Worm (Caenorhabditis elegans) whole organism, early embryonic: ENCODE data around the gene unc-39.

Source experiments
- B0310.2 ChIP-seq: sonication (generic microtip); optimal IDR thresholded peaks from 2 replicates; lab custom pipeline; 2016; ENCODE audit warnings: mild to moderate bottlenecking, missing genetic modification characterization, missing compliant biosample characterization
- F13C5.2 ChIP-seq: sonication (generic microtip); optimal IDR thresholded peaks from 2 replicates; lab custom pipeline; 2017; ENCODE audit warnings: mild to moderate bottlenecking, missing genetic modification characterization, inconsistent platforms, missing compliant biosample characterization
- aly-1 ChIP-seq: sonication (generic microtip); optimal IDR thresholded peaks from 2 replicates; lab custom pipeline; 2016; ENCODE audit warnings: missing genetic modification characterization, missing compliant biosample characterization
- ama-1 ChIP-seq: fragments of 150-350 bp; optimal IDR thresholded peaks from 2 replicates; lab custom pipeline; 2014
- ceh-13 ChIP-seq: fragments of 200-800 bp; sonication (Bioruptor generic); optimal IDR thresholded peaks from 2 replicates; lab custom pipeline; 2018; ENCODE audit warnings: mild to moderate bottlenecking, missing genetic modification characterization, missing compliant biosample characterization
- ceh-36 ChIP-seq: sonication (generic microtip); optimal IDR thresholded peaks from 2 replicates; lab custom pipeline; 2016; ENCODE audit warnings: missing genetic modification characterization, inconsistent platforms, missing compliant biosample characterization
- ets-7 ChIP-seq: sonication (generic microtip); optimal IDR thresholded peaks from 2 replicates; lab custom pipeline; 2016; ENCODE audit warnings: missing genotype, missing genetic modification characterization, missing compliant biosample characterization
- flt-1 ChIP-seq: fragments of 200-800 bp; sonication (Bioruptor generic); IDR thresholded peaks from 2 replicates; pipeline ENCODE4 v1.3.6; 2022; ENCODE audit warnings: missing genetic modification characterization, missing compliant biosample characterization
- hmbx-1 ChIP-seq: sonication (generic microtip); optimal IDR thresholded peaks from 2 replicates; lab custom pipeline; 2016; ENCODE audit warnings: mild to moderate bottlenecking, missing genetic modification characterization, missing compliant biosample characterization
- hmg-4 ChIP-seq: fragments of 200-800 bp; sonication (Bioruptor generic); optimal IDR thresholded peaks from 2 replicates; lab custom pipeline; 2018; ENCODE audit warnings: mild to moderate bottlenecking, missing genetic modification characterization, missing compliant biosample characterization
- hnd-1 ChIP-seq: sonication (generic microtip); optimal IDR thresholded peaks from 2 replicates; lab custom pipeline; 2016; ENCODE audit warnings: missing genetic modification characterization, missing compliant biosample characterization
- pes-1 ChIP-seq: fragments of 200-800 bp; sonication (Bioruptor generic); IDR thresholded peaks from 2 replicates; pipeline ENCODE4 v1.3.6; 2022; ENCODE audit warnings: missing genetic modification reagents, missing genetic modification characterization, missing compliant biosample characterization
- scrt-1 ChIP-seq: fragments of 200-800 bp; sonication (Bioruptor generic); IDR thresholded peaks from 2 replicates; pipeline ENCODE4 v1.3.6; 2022; ENCODE audit warnings: missing genetic modification characterization, missing compliant biosample characterization
- sea-1 ChIP-seq: fragments of 200-800 bp; sonication (Bioruptor generic); conservative IDR thresholded peaks from 2 replicates; pipeline ENCODE4 v1.3.6; 2022; ENCODE audit warnings: missing genetic modification characterization, missing compliant biosample characterization
- tbx-11 ChIP-seq: fragments of 200-800 bp; sonication (Bioruptor generic); IDR thresholded peaks from 2 replicates; pipeline ENCODE4 v1.3.6; 2022; ENCODE audit warnings: missing genetic modification characterization, missing compliant biosample characterization
- tbx-37 ChIP-seq: fragments of 200-800 bp; sonication (Bioruptor generic); conservative IDR thresholded peaks from 2 replicates; pipeline ENCODE4 v1.3.6; 2022; ENCODE audit warnings: missing genetic modification reagents, missing genetic modification characterization, missing compliant biosample characterization
- tra-4 ChIP-seq: sonication (generic microtip); optimal IDR thresholded peaks from 2 replicates; lab custom pipeline; 2017; ENCODE audit warnings: missing genetic modification characterization, missing compliant biosample characterization

Gene unc-39

DNA sequence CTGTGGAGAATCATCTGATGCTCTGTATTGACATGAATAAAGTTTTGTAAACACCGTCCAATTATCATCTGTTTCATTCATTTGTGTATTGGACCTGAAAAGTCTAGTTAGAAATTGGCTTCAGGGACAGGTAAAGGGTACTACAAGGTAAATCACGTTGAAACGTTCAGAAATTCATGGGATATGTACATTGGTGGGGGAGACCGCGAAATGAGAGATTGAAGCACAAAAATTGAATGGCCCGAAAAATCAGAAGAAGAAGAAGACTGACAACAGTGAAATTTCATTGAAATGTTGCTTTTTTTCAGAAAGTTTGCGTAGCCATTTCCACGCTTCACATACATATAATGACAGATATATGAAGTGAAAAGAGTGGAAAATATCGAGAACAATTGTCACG, 6.1 kb downstream of the unc-39 start, which contains the start of gene npr-43:
Gene npr-43, minus strand, starts transcription at position 101 of the 400 bp plus-strand sequence.
- TF ChIP-seq hmg-4 (no peak), tbx-37 (no peak), aly-1 (tag; lab: Kevin White, UChicago) (no peak), flt-1 (no peak), ceh-13 (no peak)

DNA sequence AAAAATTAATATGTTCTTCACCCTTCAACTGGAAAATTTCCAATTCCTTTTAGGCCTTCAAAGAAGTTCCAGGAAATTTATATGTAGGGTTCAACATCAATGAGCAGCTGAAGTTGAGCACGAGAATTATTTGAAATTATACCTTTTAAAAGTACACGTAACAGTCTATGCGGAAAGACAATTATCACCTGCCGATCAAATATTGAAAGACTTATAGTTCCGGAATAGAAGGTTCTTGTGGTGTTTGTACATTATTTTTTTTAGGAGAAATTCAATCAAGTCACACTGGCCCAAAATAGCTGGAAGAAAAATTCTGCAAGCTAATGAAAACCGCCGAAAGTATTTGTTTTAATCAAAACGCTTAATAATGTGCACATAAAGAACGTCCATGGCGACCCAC, 7.4 kb downstream of the unc-39 start:
- TF ChIP-seq B0310.2 (tag; lab: Kevin White, UChicago) (no peak), hmg-4 (no peak), ets-7 (tag; lab: Kevin White, UChicago) (no peak)

DNA sequence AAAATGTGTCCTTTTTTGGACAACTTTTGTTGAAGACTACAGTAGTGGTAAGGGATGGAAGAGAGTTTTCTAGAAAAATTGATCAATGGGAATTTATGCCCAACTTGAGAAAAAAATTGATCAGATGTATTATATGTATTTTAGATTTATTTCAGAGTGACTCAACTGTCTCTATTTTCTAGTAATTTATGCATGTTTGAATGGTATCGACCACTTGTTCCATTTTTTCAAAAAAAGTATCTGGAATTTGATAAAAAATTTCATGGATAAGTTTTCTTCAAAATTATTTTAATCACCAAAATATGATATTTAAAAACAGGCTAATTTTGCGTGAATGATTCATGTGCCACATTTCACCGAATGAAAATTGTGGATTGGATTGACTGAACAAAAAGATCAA, 19.0 kb downstream of the unc-39 start, which contains the start of gene C15H11.10:
Gene C15H11.10, plus strand, starts transcription at position 301 of the 400 bp plus-strand sequence.
- no peak for TF ChIP-seq hnd-1 (tag; lab: Kevin White, UChicago)
- no peak for TF ChIP-seq tbx-11
- TF ChIP-seq ceh-13: no peak
- TF ChIP-seq F13C5.2: no peak
- TF ChIP-seq hmg-4: no peak
- no peak for TF ChIP-seq ceh-36 (tag; lab: Kevin White, UChicago)
- no peak for TF ChIP-seq tra-4 (tag; lab: Kevin White, UChicago)
- TF ChIP-seq ets-7 (tag; lab: Kevin White, UChicago): no peak
- no peak for TF ChIP-seq sea-1 (GFP tag; lab: Robert Waterston, UW)
- TF ChIP-seq pes-1 (GFP tag; lab: Robert Waterston, UW): no peak
- TF ChIP-seq aly-1 (tag; lab: Kevin White, UChicago): no peak
- no peak for TF ChIP-seq B0310.2 (tag; lab: Kevin White, UChicago)
- TF ChIP-seq ama-1 (lab: Kevin White, UChicago): no peak
- TF ChIP-seq tbx-37: no peak
- TF ChIP-seq hmbx-1: no peak
- no peak for TF ChIP-seq flt-1
- TF ChIP-seq scrt-1 (GFP tag; lab: Robert Waterston, UW): no peak

DNA sequence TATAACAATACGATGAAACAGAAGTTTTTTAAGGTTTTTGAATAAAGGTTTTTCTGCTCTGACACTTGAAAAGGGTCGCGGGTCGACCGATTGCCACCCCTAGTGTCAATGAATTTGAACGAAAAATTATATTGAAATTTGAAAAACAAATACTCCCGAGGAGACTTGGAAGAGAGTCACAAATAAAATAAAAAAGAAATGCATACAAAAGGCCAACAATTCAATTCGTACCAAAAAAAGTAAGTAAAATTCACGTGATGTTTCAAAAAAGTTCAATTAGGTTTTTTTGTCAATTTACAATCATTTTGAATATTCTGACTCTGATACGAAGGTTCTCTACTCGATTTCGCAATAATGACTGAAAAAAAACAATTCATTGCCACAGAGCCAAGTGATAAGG, 20.6 kb downstream of the unc-39 start, which contains the start of gene C15H11.1:
Gene C15H11.1, plus strand, starts transcription at position 301 of the 400 bp plus-strand sequence.
- TF ChIP-seq B0310.2 (tag; lab: Kevin White, UChicago) (no peak), aly-1 (tag; lab: Kevin White, UChicago) (no peak), scrt-1 (GFP tag; lab: Robert Waterston, UW) (no peak), flt-1 (no peak), hmg-4 (no peak), F13C5.2 (no peak), sea-1 (GFP tag; lab: Robert Waterston, UW) (no peak), tbx-11 (no peak), ama-1 (lab: Kevin White, UChicago) (no peak), ceh-13 (no peak), tra-4 (tag; lab: Kevin White, UChicago) (no peak), hnd-1 (tag; lab: Kevin White, UChicago) (no peak), pes-1 (GFP tag; lab: Robert Waterston, UW) (no peak), ceh-36 (tag; lab: Kevin White, UChicago) (no peak), ets-7 (tag; lab: Kevin White, UChicago) (no peak), tbx-37 (no peak), hmbx-1 (no peak)

DNA sequence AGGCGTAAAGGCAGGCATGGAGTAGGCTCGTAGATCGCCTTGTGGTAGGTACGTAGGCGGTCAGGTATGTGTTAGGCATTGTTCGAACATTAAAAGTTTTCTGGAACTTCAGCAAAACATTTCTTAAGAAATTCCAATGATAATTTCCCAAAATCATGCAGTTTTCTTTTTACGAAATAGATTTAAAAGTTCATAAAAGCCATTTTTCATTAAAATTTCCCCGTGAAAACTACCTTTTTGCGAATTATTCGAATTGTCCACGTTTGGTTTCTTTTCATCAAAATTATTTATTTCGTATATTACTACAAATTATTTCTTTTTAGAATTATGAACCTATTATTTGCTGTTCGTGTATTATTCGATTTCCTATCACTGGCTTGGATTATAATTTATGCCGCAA, 21.9 kb downstream of the unc-39 start, which contains the start of gene C15H11.13:
Gene C15H11.13, plus strand, starts transcription at position 301 of the 400 bp plus-strand sequence.
- TF ChIP-seq hmg-4 (no peak), pes-1 (GFP tag; lab: Robert Waterston, UW) (no peak), ama-1 (lab: Kevin White, UChicago) (no peak), hnd-1 (tag; lab: Kevin White, UChicago) (no peak), sea-1 (GFP tag; lab: Robert Waterston, UW) (no peak), tbx-37 (no peak), tbx-11 (no peak), F13C5.2 (no peak), ceh-13 (no peak), ets-7 (tag; lab: Kevin White, UChicago) (no peak), scrt-1 (GFP tag; lab: Robert Waterston, UW) (no peak), hmbx-1 (no peak), tra-4 (tag; lab: Kevin White, UChicago) (no peak), B0310.2 (tag; lab: Kevin White, UChicago) (no peak), flt-1 (no peak), aly-1 (tag; lab: Kevin White, UChicago) (no peak), ceh-36 (tag; lab: Kevin White, UChicago) (no peak)

DNA sequence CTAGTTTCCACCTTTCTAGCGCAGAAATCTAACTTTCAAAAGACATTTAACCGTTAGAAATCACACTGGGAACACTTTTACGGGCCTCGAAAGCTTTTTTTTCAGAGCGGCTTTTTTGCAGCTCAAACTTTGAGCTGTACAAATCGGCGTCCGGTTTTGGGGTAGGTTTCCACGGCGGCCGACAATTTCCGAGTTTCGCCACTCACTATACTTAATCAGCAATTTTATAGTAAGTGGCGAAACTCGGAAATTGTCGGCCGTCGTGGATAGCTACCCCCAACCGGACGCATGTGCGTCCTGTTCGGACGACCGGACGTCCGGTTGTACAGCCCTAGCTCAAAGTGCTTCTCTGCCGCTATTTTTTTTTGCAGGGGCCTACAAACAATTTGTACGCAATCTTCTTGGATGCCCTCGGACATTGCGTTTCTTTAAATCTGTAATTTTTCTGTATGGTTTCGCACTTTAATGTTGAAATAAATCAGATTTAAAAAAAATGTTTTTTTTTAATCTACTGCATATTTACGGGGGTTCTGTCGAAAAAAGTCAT, 23.3 kb downstream of the unc-39 start:
- TF ChIP-seq F13C5.2 (no peak), hmg-4 (no peak), hmbx-1 (no peak), aly-1 (tag; lab: Kevin White, UChicago) (no peak), tbx-11 (no peak), scrt-1 (GFP tag; lab: Robert Waterston, UW) (no peak), tra-4 (tag; lab: Kevin White, UChicago) (no peak), ceh-36 (tag; lab: Kevin White, UChicago) (no peak), B0310.2 (tag; lab: Kevin White, UChicago) (no peak), ama-1 (lab: Kevin White, UChicago) (no peak)

DNA sequence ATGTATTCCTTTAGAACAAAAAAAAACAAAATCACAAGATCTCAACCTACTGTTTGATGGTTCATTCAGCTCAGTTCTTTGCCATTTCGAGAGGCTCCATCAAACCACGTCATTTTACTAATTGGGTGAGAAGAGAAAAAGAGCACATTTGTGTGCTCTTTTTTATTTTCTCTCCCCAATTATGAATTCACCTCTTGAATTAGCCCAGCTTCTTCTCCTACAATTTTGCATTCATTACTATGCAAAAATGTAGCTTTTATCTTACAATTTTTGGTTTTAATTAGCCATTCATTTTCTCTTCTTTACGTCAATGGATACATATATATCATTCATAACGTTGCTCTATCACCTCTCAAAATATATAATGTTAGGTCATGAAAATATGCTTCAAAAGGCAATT, 32.8 kb downstream of the unc-39 start:
- TF ChIP-seq tra-4 (tag; lab: Kevin White, UChicago) (no peak), ama-1 (lab: Kevin White, UChicago) (no peak), hmbx-1 (no peak), scrt-1 (GFP tag; lab: Robert Waterston, UW) (no peak), flt-1 (no peak), tbx-11 (no peak), ets-7 (tag; lab: Kevin White, UChicago) (no peak), pes-1 (GFP tag; lab: Robert Waterston, UW) (no peak)

DNA sequence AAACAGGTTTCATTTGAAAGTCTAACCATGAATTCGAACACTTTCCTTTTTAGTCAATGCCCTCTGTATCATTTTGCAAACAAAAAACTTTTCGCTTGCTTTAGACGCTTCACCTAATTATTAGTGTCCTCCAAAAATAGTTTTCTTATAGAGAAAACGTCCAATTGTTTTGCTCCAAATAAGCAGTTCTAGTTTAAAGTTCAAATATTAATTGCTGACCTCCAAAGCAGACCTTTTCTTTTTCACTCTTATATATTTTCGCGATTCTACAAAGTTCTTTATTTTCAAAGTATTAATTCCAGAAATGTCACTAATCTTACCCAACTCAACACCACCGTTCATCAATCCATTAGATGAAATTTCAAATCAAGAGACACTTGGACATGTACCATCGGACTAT, 35.9 kb downstream of the unc-39 start, which contains the start of gene gnrr-2:
Gene gnrr-2, plus strand, starts transcription at position 301 of the 400 bp plus-strand sequence.
- TF ChIP-seq hmg-4: no peak
- no peak for TF ChIP-seq F13C5.2
- TF ChIP-seq tbx-37: no peak
- no peak for TF ChIP-seq ceh-36 (tag; lab: Kevin White, UChicago)
- TF ChIP-seq B0310.2 (tag; lab: Kevin White, UChicago): no peak
- TF ChIP-seq tbx-11: no peak
- TF ChIP-seq hmbx-1: no peak
- TF ChIP-seq ama-1 (lab: Kevin White, UChicago): no peak
- TF ChIP-seq scrt-1 (GFP tag; lab: Robert Waterston, UW): no peak
- no peak for TF ChIP-seq tra-4 (tag; lab: Kevin White, UChicago)
- no peak for TF ChIP-seq hnd-1 (tag; lab: Kevin White, UChicago)
- no peak for TF ChIP-seq sea-1 (GFP tag; lab: Robert Waterston, UW)
- no peak for TF ChIP-seq flt-1
- TF ChIP-seq ceh-13: no peak
- TF ChIP-seq pes-1 (GFP tag; lab: Robert Waterston, UW): no peak
- no peak for TF ChIP-seq ets-7 (tag; lab: Kevin White, UChicago)
- TF ChIP-seq aly-1 (tag; lab: Kevin White, UChicago): no peak
